Worm (Caenorhabditis elegans) whole organism, L4/young adult: Measurements from ENCODE around the gene akt-2.

Experiments used
- W03F9.2 ChIP-seq: fragments of 150-350 bp; optimal IDR thresholded peaks from 2 replicates; lab custom pipeline; 2014; ENCODE audit warnings: missing biosample characterization, missing genetic modification characterization
- dao-5 ChIP-seq: sonication (generic microtip); optimal IDR thresholded peaks from 2 replicates; lab custom pipeline; 2016; ENCODE audit warnings: missing genotype, missing genetic modification characterization, moderate library complexity, missing compliant biosample characterization
- him-1 ChIP-seq: sonication (generic microtip); optimal IDR thresholded peaks from 2 replicates; lab custom pipeline; 2016; ENCODE audit warnings: missing genotype, missing genetic modification reagents, missing genetic modification characterization, missing compliant biosample characterization

ce11 chrX:14147400-14147799 lies at the start of gene akt-2:
- TF ChIP-seq dao-5 (tag; lab: Kevin White, UChicago) (no peak), him-1 (tag; lab: Kevin White, UChicago) (no peak), W03F9.2 (tag; lab: Kevin White, UChicago) (no peak)
